Worm (Caenorhabditis elegans): ENCODE data around the gene T24D5.6.

Gene T24D5.6

ce11 chrX:12563589-12563988 is 39.8 kb upstream of the T24D5.6 start (continued):
- peak in 1 of 2 experiments; percentile 62 for TF ChIP-seq mdl-1 (tag; optimal IDR thresholded peaks at IDR 0.05)
- TF ChIP-seq lin-35 (GFP tag; optimal IDR thresholded peaks at IDR 0.05): peak; percentile 45 to 64
- no peak for TF ChIP-seq lir-3 (tag; optimal IDR thresholded peaks at IDR 0.05; ENCODE audit: poor library complexity)
- peak; percentile 52 for TF ChIP-seq fkh-8 (tag; optimal IDR thresholded peaks at IDR 0.05)
- peak; percentile 44 for TF ChIP-seq lin-13 (GFP tag; optimal IDR thresholded peaks at IDR 0.05)
- TF ChIP-seq irx-1 (tag; optimal IDR thresholded peaks at IDR 0.05): peak; percentile 61
- peak; percentile 22 for TF ChIP-seq aly-2 (tag; optimal IDR thresholded peaks at IDR 0.05)
- TF ChIP-seq ceh-82 (tag; optimal IDR thresholded peaks at IDR 0.05): peak; percentile 48 to 83 (median 66)
- no peak for TF ChIP-seq ets-5 (GFP tag; IDR thresholded peaks at IDR 0.05)
- TF ChIP-seq lin-14 (GFP tag; optimal IDR thresholded peaks at IDR 0.05): peak; percentile 78
- TF ChIP-seq snu-23 (GFP tag; optimal IDR thresholded peaks at IDR 0.05): peak; percentile 81
- TF ChIP-seq dsc-1 (tag; optimal IDR thresholded peaks at IDR 0.05): peak; percentile 76
- no peak for TF ChIP-seq zag-1 (tag; optimal IDR thresholded peaks at IDR 0.05)
- TF ChIP-seq isw-1 (GFP tag; IDR thresholded peaks at IDR 0.05): peak; percentile 49
- TF ChIP-seq elt-2 (tag; optimal IDR thresholded peaks at IDR 0.05): peak; percentile 33
- TF ChIP-seq C04F5.9 (tag; optimal IDR thresholded peaks at IDR 0.05): no peak

- TF ChIP-seq ceh-63 (GFP tag; optimal IDR thresholded peaks at IDR 0.05) (no peak), zip-4 (GFP tag; optimal IDR thresholded peaks at IDR 0.05) (no peak), vab-15 (tag; optimal IDR thresholded peaks at IDR 0.05) (no peak), unc-98 (GFP tag; IDR thresholded peaks at IDR 0.05) (no peak), ces-1 (GFP tag; optimal IDR thresholded peaks at IDR 0.05) (no peak), aha-1 (tag; optimal IDR thresholded peaks at IDR 0.05) (no peak), zag-1 (tag; optimal IDR thresholded peaks at IDR 0.05) (no peak), hlh-4 (tag; optimal IDR thresholded peaks at IDR 0.05) (no peak), elt-2 (tag; optimal IDR thresholded peaks at IDR 0.05) (no peak), blmp-1 (tag; optimal IDR thresholded peaks at IDR 0.05) (no peak), alr-1 (tag; optimal IDR thresholded peaks at IDR 0.05; ENCODE audit: borderline replicate concordance) (no peak), unc-86 (tag; optimal IDR thresholded peaks at IDR 0.05) (no peak), tlp-1 (tag; optimal IDR thresholded peaks at IDR 0.05) (no peak), ztf-4 (tag; optimal IDR thresholded peaks at IDR 0.05) (no peak), nhr-20 (tag; optimal IDR thresholded peaks at IDR 0.05) (no peak), snu-23 (GFP tag; optimal IDR thresholded peaks at IDR 0.05) (no peak), nhr-11 (tag; optimal IDR thresholded peaks at IDR 0.05) (no peak), C16A3.4 (tag; optimal IDR thresholded peaks at IDR 0.05) (no peak), C34B4.2 (tag; optimal IDR thresholded peaks at IDR 0.05) (no peak)
These were observed 28.9 kb upstream of the T24D5.6 start, which contains the start of gene T24D5.1 for ce11 chrX:12574473-12574872. Gene T24D5.1, plus strand, starts transcription at chrX:12574773.

- TF ChIP-seq C34B4.2 (tag; optimal IDR thresholded peaks at IDR 0.05): no peak
- TF ChIP-seq lin-35 (GFP tag; optimal IDR thresholded peaks at IDR 0.05): no peak
- TF ChIP-seq unc-62 (GFP tag; optimal IDR thresholded peaks at IDR 0.05): no peak
These were observed 23.6 kb upstream of the T24D5.6 start, which contains the start of gene T24D5.3 for ce11 chrX:12579774-12580173. Gene T24D5.3, plus strand, starts transcription at chrX:12580074.

ce11 chrX:12583497-12583896 is 19.9 kb upstream of the T24D5.6 start:
- no peak for TF ChIP-seq grh-1 (GFP tag; IDR thresholded peaks at IDR 0.05)
- no peak for TF ChIP-seq ets-5 (GFP tag; IDR thresholded peaks at IDR 0.05)
- TF ChIP-seq nhr-28 (tag; optimal IDR thresholded peaks at IDR 0.05): no peak
- no peak for TF ChIP-seq mab-9 (GFP tag; IDR thresholded peaks at IDR 0.05)
- TF ChIP-seq unc-86 (tag; optimal IDR thresholded peaks at IDR 0.05): no peak
- no peak for TF ChIP-seq isw-1 (GFP tag; IDR thresholded peaks at IDR 0.05)
